Fruit fly (Drosophila melanogaster): ENCODE data around the gene CG34109.

CG34109 gene

DNA sequence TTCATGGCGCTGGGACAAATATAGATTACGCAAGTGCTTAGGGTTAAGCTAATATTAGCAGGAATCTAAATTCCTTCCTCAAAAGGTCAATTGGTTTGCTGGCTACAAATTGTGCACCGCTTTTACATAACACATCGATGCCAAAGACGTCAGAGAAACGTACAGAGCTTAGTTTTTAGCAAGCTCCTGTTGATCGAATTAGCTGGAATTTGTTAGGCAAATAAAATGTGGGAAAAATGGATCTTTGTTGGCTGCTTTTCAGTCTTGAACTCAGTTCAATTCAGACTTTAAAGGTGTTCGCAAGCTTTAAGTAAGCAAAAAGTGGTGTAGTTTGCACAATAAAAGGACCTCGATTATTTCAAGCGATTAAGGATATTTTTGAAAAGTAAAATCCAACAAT, at the start of gene CG34109:
Gene CG34109 (plus strand): TSS at position 301 of the 400 bp plus-strand sequence.
- TF ChIP-seq psq (optimal IDR thresholded peaks at IDR 0.05) (no peak), usp (GFP tag; optimal IDR thresholded peaks at IDR 0.05) (no peak), CG8478 (optimal IDR thresholded peaks at IDR 0.05) (no peak), EcR (GFP tag; optimal IDR thresholded peaks at IDR 0.05) (no peak), Dll (optimal IDR thresholded peaks at IDR 0.05) (no peak), pan (optimal IDR thresholded peaks at IDR 0.05) (no peak)

DNA sequence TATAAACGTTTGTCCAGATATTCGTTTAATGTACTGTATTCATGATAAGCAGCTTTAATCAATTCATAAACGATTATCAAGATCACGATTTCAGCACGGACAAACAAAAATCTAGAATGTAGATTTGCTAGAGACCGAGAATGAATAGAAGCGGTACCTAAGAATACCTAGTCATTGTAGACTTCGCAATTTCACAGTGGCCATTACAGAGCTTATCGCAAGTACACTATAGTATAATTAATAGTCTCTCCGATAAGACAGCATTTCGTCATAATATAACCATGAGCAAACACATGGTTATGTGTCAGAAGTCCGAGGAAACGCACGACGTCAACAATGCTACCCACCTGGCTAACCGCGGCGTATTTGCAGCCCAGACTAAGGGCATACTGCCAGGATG, 44.6 kb upstream of the CG34109 start, which contains the start of gene CG33301:
Gene CG33301 (plus strand): TSS at position 301 of the 400 bp plus-strand sequence.
- no peak for TF ChIP-seq EcR (GFP tag; optimal IDR thresholded peaks at IDR 0.05)
- TF ChIP-seq usp (GFP tag; optimal IDR thresholded peaks at IDR 0.05) = no peak
- no peak for TF ChIP-seq psq (optimal IDR thresholded peaks at IDR 0.05)
- TF ChIP-seq pan (optimal IDR thresholded peaks at IDR 0.05) = no peak
- TF ChIP-seq CG8478 (optimal IDR thresholded peaks at IDR 0.05) = no peak
- no peak for TF ChIP-seq Dll (optimal IDR thresholded peaks at IDR 0.05)

DNA sequence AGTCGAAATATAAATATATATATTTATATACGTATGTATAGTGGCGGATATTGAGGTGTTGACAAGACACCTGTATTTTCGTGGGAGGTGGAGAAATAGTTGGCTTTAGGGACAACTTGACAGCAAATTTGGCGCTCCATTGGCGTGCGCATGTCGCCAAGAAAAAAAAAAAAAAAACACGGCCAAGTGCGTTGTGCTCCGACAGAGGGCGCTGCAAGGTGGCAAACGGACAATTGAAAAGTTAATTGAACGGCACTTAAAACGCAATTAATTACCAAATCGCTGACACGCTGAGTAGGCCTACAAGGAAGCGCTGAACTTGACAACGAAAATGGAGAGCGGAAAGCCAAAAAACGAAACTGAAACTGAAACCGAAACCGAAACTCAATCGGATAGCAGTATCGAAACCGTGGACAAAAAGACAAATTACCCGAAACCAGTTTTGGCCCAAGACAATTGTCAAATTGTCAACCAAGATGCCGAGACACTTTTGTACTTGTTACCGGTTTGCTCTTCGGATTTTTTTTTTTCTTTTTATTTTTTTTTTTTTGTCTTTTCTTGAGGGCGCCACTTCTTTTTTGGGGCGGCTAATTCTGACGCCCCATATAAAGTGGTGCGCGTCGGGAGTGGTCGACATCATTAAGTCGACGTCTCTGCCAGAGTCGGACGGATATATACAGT, 40.2 kb upstream of the CG34109 start, which contains the start of gene Cpr31A:
Gene Cpr31A (plus strand): TSS at position 631 of the 681 bp plus-strand sequence.
- TF ChIP-seq EcR (GFP tag; optimal IDR thresholded peaks at IDR 0.05) (no peak), pan (optimal IDR thresholded peaks at IDR 0.05) (no peak), usp (GFP tag; optimal IDR thresholded peaks at IDR 0.05) (no peak), CG8478 (optimal IDR thresholded peaks at IDR 0.05) (no peak), Dll (optimal IDR thresholded peaks at IDR 0.05) (no peak), psq (optimal IDR thresholded peaks at IDR 0.05) (no peak)

DNA sequence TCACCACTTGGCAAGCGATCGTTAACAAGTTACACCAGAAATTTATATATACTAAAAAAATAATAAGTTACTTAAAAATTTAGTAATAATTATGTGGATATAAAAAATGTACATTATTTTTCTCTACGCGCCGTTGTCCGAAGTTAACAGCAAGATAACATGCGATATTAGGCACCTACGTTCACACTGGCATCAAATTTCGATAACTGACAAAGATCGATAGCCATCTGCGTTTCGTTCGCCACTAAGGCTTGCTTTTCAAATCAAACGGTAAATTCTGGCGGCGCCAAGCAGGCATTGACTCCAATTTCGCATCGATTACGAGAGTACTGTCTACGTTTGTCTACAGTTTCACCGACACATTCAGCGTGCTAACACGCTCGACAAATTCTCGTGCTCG, 37.2 kb upstream of the CG34109 start, which contains the start of gene Pen:
Gene Pen (plus strand): TSS at position 196 of the 400 bp plus-strand sequence.
- no peak for TF ChIP-seq pan (optimal IDR thresholded peaks at IDR 0.05)
- no peak for TF ChIP-seq Dll (optimal IDR thresholded peaks at IDR 0.05)
- TF ChIP-seq EcR (GFP tag; optimal IDR thresholded peaks at IDR 0.05) = no peak

DNA sequence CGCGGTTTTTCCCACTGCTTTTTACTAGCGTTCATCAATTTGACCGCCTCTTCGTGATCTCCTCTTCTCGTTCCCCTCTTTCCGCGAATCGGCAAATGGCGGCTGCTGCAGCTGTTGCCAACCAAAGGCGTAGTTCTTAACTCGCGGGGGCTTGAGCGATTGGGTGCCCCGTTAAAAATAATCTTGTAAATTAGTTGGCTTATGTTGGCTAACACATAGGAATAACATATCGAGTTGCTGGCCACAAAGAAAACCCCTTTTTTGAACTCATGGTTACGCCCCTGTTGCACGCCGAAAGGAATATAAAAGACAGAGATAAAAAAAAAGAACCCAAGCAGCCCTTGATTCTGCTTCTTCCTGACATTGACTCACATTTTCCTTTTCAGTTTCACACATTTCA, 36.7 kb upstream of the CG34109 start:
- TF ChIP-seq EcR (GFP tag; optimal IDR thresholded peaks at IDR 0.05) (no peak), CG8478 (optimal IDR thresholded peaks at IDR 0.05) (no peak), pan (optimal IDR thresholded peaks at IDR 0.05) (no peak), usp (GFP tag; optimal IDR thresholded peaks at IDR 0.05) (no peak), Dll (optimal IDR thresholded peaks at IDR 0.05) (no peak), psq (optimal IDR thresholded peaks at IDR 0.05) (no peak)

DNA sequence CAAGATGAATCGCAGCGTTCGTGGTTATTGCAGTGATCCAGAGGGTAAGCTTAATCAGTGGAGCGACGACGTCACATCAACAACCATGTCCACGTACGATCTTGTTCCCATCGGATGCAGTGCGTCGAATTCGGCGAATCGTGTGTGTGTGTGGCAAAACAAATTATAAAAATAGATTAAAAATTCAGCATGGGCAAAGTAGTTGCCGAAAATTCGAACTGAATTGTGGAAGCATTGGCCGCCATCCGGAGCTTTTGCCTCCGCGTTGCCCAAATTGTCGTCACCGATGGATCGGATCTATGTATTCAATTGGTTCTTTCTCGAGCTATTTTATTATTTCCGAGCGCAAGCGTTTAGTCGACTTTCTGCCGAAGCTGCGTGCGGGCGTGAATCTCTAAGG, 33.4 kb upstream of the CG34109 start, which contains the start of gene Spn31A:
Gene Spn31A (plus strand): TSS at position 301 of the 400 bp plus-strand sequence.
- TF ChIP-seq Dll (optimal IDR thresholded peaks at IDR 0.05) (no peak), usp (GFP tag; optimal IDR thresholded peaks at IDR 0.05) (no peak), psq (optimal IDR thresholded peaks at IDR 0.05) (no peak), CG8478 (optimal IDR thresholded peaks at IDR 0.05) (no peak), EcR (GFP tag; optimal IDR thresholded peaks at IDR 0.05) (no peak)

DNA sequence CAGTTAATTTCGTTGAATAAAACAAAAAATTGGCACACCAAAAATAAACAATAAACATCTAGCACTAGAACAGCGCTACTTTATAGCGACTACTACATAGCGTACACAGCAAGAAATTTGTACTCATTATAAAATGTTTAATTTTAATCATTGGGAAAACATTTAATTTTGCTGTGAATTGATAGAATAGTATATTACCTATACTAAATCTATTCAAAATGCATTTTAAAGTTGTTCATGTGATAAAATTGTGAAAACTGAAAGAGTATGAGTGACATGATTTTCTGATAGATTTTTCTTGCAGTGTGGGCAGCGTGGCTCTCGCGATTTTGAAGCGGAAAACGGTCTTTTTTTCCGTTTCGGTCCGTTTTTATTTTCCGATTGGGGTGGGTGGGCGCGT, 32.6 kb upstream of the CG34109 start:
- no peak for TF ChIP-seq CG8478 (optimal IDR thresholded peaks at IDR 0.05)
- no peak for TF ChIP-seq usp (GFP tag; optimal IDR thresholded peaks at IDR 0.05)

DNA sequence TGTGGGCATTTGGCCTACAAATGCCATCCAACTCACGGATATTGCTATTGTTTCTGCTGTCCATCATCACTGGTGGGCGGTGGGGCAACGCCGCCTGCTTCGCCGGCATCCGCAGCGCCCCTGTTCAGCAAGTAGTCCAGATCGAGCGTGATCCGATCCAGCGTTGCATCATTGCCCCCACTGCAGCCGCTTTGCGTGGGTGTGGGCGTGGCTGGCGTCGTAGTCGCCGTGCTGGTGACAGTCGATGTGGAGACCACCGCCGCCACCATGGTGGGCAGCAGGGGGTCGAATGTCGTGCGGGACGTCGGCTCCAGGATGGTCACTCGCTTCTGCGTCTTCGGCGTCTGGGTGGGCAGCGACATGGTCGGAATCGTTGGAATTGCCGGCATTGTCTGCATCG, 29.1 kb upstream of the CG34109 start:
- TF ChIP-seq usp (GFP tag; optimal IDR thresholded peaks at IDR 0.05) = no peak
- TF ChIP-seq psq (optimal IDR thresholded peaks at IDR 0.05) = no peak

DNA sequence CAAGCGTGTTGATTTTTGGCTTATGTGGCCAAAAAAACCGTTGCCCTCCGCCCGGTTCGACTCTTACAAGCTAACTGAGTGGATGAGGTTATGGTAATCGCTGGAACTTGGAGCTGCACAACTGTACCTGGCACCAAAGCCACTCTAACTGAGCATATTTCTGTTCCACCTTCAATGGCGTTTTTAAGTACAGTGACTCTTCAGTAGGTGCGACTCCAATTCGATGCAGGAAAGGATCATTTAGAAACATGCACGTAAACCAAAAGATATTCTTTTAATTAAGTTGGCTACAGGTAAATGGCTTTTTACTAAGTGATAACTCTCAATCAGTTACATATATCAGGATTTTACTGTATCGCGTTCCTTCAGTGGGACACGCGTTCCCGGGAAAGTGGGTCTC, 1.6 kb upstream of the CG34109 start, which contains the start of gene CG13133:
Gene CG13133 (minus strand): TSS at position 101 of the 400 bp plus-strand sequence.
- no peak for TF ChIP-seq psq (optimal IDR thresholded peaks at IDR 0.05)
- TF ChIP-seq pan (optimal IDR thresholded peaks at IDR 0.05) = no peak
- no peak for TF ChIP-seq CG8478 (optimal IDR thresholded peaks at IDR 0.05)
- TF ChIP-seq Dll (optimal IDR thresholded peaks at IDR 0.05) = no peak
- TF ChIP-seq EcR (GFP tag; optimal IDR thresholded peaks at IDR 0.05) = no peak
- no peak for TF ChIP-seq usp (GFP tag; optimal IDR thresholded peaks at IDR 0.05)

DNA sequence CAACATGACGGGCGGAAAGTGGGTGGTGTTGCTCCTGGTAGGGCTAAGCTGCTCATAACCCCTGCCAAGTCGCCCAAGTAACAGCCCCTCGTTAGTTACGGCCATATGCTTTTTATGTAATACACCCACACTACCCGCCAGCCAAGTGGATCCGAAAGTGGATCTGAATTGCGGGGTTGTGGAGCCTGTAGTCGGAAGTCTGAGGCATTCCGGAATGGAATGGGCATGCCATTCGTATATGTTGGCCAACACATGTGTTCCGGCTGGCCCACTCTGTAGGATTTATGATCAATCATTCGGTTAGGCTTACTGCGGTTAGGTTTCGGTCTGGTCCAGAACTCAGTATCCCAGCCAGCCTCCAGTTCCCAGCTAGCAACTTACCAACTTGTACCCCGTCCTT, 2.2 kb downstream of the CG34109 start:
- no peak for TF ChIP-seq psq (optimal IDR thresholded peaks at IDR 0.05)
- no peak for TF ChIP-seq EcR (GFP tag; optimal IDR thresholded peaks at IDR 0.05)
- no peak for TF ChIP-seq Dll (optimal IDR thresholded peaks at IDR 0.05)
- TF ChIP-seq CG8478 (optimal IDR thresholded peaks at IDR 0.05) = no peak
- no peak for TF ChIP-seq pan (optimal IDR thresholded peaks at IDR 0.05)

DNA sequence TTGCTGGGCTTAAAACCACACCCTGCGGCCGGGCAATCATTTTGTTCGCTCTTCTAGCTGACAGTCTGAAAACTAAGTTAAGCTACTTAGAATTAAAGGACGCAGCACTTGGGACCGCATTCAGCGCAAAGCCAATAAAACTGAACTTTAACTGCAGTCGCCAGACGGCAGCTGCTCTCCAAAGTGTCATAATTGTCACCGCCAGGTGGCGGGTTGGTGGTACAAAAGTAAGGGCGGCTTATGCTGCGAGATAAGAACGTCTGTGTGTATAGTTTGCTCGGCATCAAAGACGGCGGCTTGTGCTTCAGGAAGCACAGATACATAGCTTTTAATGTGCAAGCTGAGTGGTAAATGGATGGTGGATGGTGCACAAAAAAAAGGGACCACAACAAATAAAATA, 14.9 kb downstream of the CG34109 start:
- no peak for TF ChIP-seq EcR (GFP tag; optimal IDR thresholded peaks at IDR 0.05)
- TF ChIP-seq CG8478 (optimal IDR thresholded peaks at IDR 0.05) = no peak
- no peak for TF ChIP-seq pan (optimal IDR thresholded peaks at IDR 0.05)
- TF ChIP-seq Dll (optimal IDR thresholded peaks at IDR 0.05) = no peak
- TF ChIP-seq psq (optimal IDR thresholded peaks at IDR 0.05) = no peak

DNA sequence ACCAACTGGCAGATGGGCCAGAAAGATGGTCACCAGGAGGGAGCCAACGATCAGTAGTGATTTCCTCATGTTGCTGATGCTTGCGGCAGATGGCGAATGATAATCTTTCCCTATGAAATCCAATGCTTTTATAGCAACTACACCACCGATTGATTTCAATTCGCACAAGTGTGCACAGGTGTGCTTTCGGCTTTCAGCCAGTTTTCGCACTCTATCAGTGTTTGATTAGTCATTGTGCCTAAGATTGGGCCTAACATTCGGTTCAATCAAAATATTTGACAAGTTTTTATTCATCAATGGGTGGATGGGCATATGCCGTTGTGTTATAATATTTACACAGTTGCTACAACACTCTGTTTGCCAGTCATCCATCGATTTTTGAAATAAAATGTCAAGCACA, 28.8 kb downstream of the CG34109 start, which contains the start of gene CG13135:
Gene CG13135 (minus strand): TSS at position 101 of the 400 bp plus-strand sequence.
- TF ChIP-seq Dll (optimal IDR thresholded peaks at IDR 0.05) (no peak), CG8478 (optimal IDR thresholded peaks at IDR 0.05) (no peak), pan (optimal IDR thresholded peaks at IDR 0.05) (no peak), usp (GFP tag; optimal IDR thresholded peaks at IDR 0.05) (no peak), EcR (GFP tag; optimal IDR thresholded peaks at IDR 0.05) (no peak), psq (optimal IDR thresholded peaks at IDR 0.05) (no peak)

DNA sequence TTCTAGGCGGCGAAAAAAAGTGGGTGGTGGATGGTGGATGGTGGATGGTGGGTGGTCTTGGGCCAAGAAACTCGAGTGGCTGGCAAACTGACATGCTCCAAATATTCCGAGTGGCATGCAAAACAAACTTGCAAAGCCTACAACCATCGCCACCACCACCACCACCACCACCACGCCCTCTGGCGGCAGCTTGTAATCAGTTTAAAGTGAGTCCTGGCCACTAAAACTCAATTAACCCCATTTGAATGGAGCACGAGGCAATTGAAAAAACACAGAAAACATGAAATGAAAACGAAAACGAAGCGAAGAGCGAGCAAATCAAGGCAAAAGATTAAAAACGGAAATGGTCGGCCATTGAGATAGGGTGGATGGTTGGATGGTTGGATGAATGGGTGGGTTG, 30.1 kb downstream of the CG34109 start:
- no peak for TF ChIP-seq Dll (optimal IDR thresholded peaks at IDR 0.05)
- no peak for TF ChIP-seq pan (optimal IDR thresholded peaks at IDR 0.05)
- TF ChIP-seq usp (GFP tag; optimal IDR thresholded peaks at IDR 0.05) = no peak
- TF ChIP-seq CG8478 (optimal IDR thresholded peaks at IDR 0.05) = no peak
- TF ChIP-seq EcR (GFP tag; optimal IDR thresholded peaks at IDR 0.05) = no peak
- no peak for TF ChIP-seq psq (optimal IDR thresholded peaks at IDR 0.05)
